Worm (Caenorhabditis elegans) whole organism, L4 larva: ENCODE data around the gene set-23.
A peak's percentile ranks its signal among the peaks of the same experiment; 100 is the strongest.

Experiments
- D1046.2 ChIP-seq: fragments of 200-800 bp; sonication (Bioruptor generic); IDR thresholded peaks from 2 replicates; pipeline ENCODE4 v1.3.6; 2022; ENCODE audit warnings: missing genetic modification characterization, missing compliant biosample characterization
- F26F4.8 ChIP-seq: fragments of 200-800 bp; sonication (Bioruptor generic); conservative IDR thresholded peaks from 2 replicates; pipeline ENCODE4 v1.3.6; 2022; ENCODE audit warnings: missing genetic modification characterization, missing compliant biosample characterization
- F44E2.7 ChIP-seq: fragments of 200-800 bp; sonication (Bioruptor generic); IDR thresholded peaks from 2 replicates; pipeline ENCODE4 v2.1.2; 2022; ENCODE audit warnings: missing genetic modification characterization, missing compliant biosample characterization
- R02D3.7 ChIP-seq: fragments of 150-350 bp; sonication (generic microtip); optimal IDR thresholded peaks from 3 replicates; lab custom pipeline; 2014; ENCODE audit warnings: missing biosample characterization, missing genetic modification characterization
- T20F7.1 ChIP-seq: fragments of 200-800 bp; sonication (Bioruptor generic); optimal IDR thresholded peaks from 2 replicates; lab custom pipeline; 2018; ENCODE audit warnings: mild to moderate bottlenecking, missing genetic modification characterization, missing compliant biosample characterization
- Y5F2A.4 ChIP-seq: fragments of 200-800 bp; sonication (Bioruptor generic); optimal IDR thresholded peaks from 2 replicates; lab custom pipeline; 2018; ENCODE audit warnings: mild to moderate bottlenecking, missing genetic modification characterization, missing compliant biosample characterization
- Y75B8A.6 ChIP-seq: fragments of 200-800 bp; sonication (Bioruptor generic); IDR thresholded peaks from 2 replicates; pipeline ENCODE4 v1.3.6; 2022; ENCODE audit warnings: missing genetic modification reagents, missing genetic modification characterization, missing compliant biosample characterization
- ZK546.5 ChIP-seq, 2 experiments: sonication (generic microtip); optimal IDR thresholded peaks; 2 replicates each; lab custom pipeline; 2017; ENCODE audit warnings: missing biosample characterization in 2 of 2, missing genetic modification characterization in 2 of 2
- aly-2 ChIP-seq: sonication (generic microtip); optimal IDR thresholded peaks from 2 replicates; lab custom pipeline; 2018; ENCODE audit warnings: missing biosample characterization, missing genetic modification characterization
- ceh-20 ChIP-seq: fragments of 200-800 bp; sonication (Bioruptor generic); IDR thresholded peaks from 2 replicates; pipeline ENCODE4 v1.3.6; 2022; ENCODE audit warnings: missing genetic modification reagents, missing genetic modification characterization, missing compliant biosample characterization
- ceh-28 ChIP-seq: fragments of 150-350 bp; optimal IDR thresholded peaks from 2 replicates; lab custom pipeline; 2014; ENCODE audit warnings: missing biosample characterization, missing genetic modification reagents, missing genetic modification characterization
- ceh-32 ChIP-seq: sonication (generic microtip); optimal IDR thresholded peaks from 2 replicates; lab custom pipeline; 2016; ENCODE audit warnings: mild to moderate bottlenecking, missing genetic modification characterization, missing compliant biosample characterization; ENCODE audit not compliant: poor library complexity
- ceh-62 ChIP-seq: sonication (generic microtip); optimal IDR thresholded peaks from 2 replicates; lab custom pipeline; 2017; ENCODE audit warnings: missing biosample characterization, missing genetic modification characterization
- ceh-82 ChIP-seq: sonication (generic microtip); optimal IDR thresholded peaks from 2 replicates; lab custom pipeline; 2017; ENCODE audit warnings: missing biosample characterization, missing genetic modification characterization
- daf-16 ChIP-seq, 3 experiments: sonication (generic microtip); optimal IDR thresholded peaks; 2 replicates each; lab custom pipeline; 2016 to 2017; ENCODE audit warnings: missing genetic modification characterization in 3 of 3, missing genetic modification reagents in 3 of 3, mild to moderate bottlenecking in 2 of 3, missing compliant biosample characterization in 2 of 3, missing biosample characterization in 1 of 3, moderate library complexity in 1 of 3
- daf-8 ChIP-seq: fragments of 200-800 bp; sonication (Bioruptor generic); IDR thresholded peaks from 2 replicates; pipeline ENCODE4 v1.3.6; 2022; ENCODE audit warnings: missing genetic modification characterization, missing compliant biosample characterization
- dpl-1 ChIP-seq: fragments of 150-350 bp; optimal IDR thresholded peaks from 2 replicates; lab custom pipeline; 2014; ENCODE audit warnings: missing biosample characterization, missing genetic modification reagents, missing genetic modification characterization
- duxl-1 ChIP-seq: sonication (generic microtip); optimal IDR thresholded peaks from 2 replicates; lab custom pipeline; 2016; ENCODE audit warnings: mild to moderate bottlenecking, missing genetic modification characterization, moderate library complexity, missing compliant biosample characterization; ENCODE audit not compliant: poor library complexity
- dve-1 ChIP-seq: sonication (generic microtip); optimal IDR thresholded peaks from 2 replicates; lab custom pipeline; 2017; ENCODE audit warnings: antibody characterized with exemption, mild to moderate bottlenecking, missing genetic modification characterization, missing compliant biosample characterization; ENCODE audit not compliant: insufficient read depth
- egl-27 ChIP-seq: sonication (generic microtip); optimal IDR thresholded peaks from 3 replicates; lab custom pipeline; 2017; ENCODE audit warnings: missing biosample characterization, missing genetic modification reagents, missing genetic modification characterization
- hif-1 ChIP-seq, 2 experiments: sonication (generic microtip); optimal IDR thresholded peaks; 2 replicates each; lab custom pipeline; 2016 to 2017; ENCODE audit warnings: missing compliant biosample characterization in 2 of 2, missing genetic modification characterization in 2 of 2, missing genetic modification reagents in 2 of 2, missing genotype in 2 of 2, mild to moderate bottlenecking in 1 of 2
- hlh-11 ChIP-seq: fragments of 200-800 bp; sonication (Bioruptor generic); optimal IDR thresholded peaks from 2 replicates; lab custom pipeline; 2018; ENCODE audit warnings: mild to moderate bottlenecking, missing genetic modification characterization, missing compliant biosample characterization
- lin-13 ChIP-seq: fragments of 150-350 bp; optimal IDR thresholded peaks from 2 replicates; lab custom pipeline; 2014; ENCODE audit warnings: missing biosample characterization, missing genetic modification reagents, missing genetic modification characterization
- madf-5 ChIP-seq, 2 experiments: fragments of 200-800 bp; sonication (Bioruptor generic); IDR thresholded peaks; 2 replicates each; pipeline ENCODE4 v1.3.6; 2022; ENCODE audit warnings: missing compliant biosample characterization in 2 of 2, missing genetic modification characterization in 2 of 2
- mep-1 ChIP-seq: fragments of 150-350 bp; sonication (generic microtip); optimal IDR thresholded peaks from 3 replicates; lab custom pipeline; 2014; ENCODE audit warnings: missing biosample characterization, missing genetic modification characterization
- nhr-102 ChIP-seq: sonication (generic microtip); optimal IDR thresholded peaks from 2 replicates; lab custom pipeline; 2016; ENCODE audit warnings: mild to moderate bottlenecking, missing genetic modification characterization, moderate library complexity, missing compliant biosample characterization
- nhr-11 ChIP-seq: fragments of 150-350 bp; optimal IDR thresholded peaks from 2 replicates; lab custom pipeline; 2014; ENCODE audit warnings: missing biosample characterization, missing genetic modification characterization
- nhr-25 ChIP-seq: sonication (generic microtip); optimal IDR thresholded peaks from 2 replicates; lab custom pipeline; 2017; ENCODE audit warnings: missing genetic modification characterization, mild to moderate bottlenecking, missing compliant biosample characterization, antibody characterized with exemption, moderate library complexity, borderline replicate concordance; ENCODE audit not compliant: insufficient read depth
- nhr-28 ChIP-seq: fragments of 150-350 bp; optimal IDR thresholded peaks from 2 replicates; lab custom pipeline; 2014; ENCODE audit warnings: missing biosample characterization, missing genetic modification characterization
- nhr-42 ChIP-seq: fragments of 200-800 bp; sonication (Bioruptor generic); IDR thresholded peaks from 2 replicates; pipeline ENCODE4 v1.3.6; 2022; ENCODE audit warnings: missing genetic modification characterization, missing compliant biosample characterization
- nhr-77 ChIP-seq: fragments of 150-350 bp; optimal IDR thresholded peaks from 2 replicates; lab custom pipeline; 2014; ENCODE audit warnings: missing biosample characterization, missing genetic modification characterization
- pqm-1 ChIP-seq: sonication (generic microtip); optimal IDR thresholded peaks from 2 replicates; lab custom pipeline; 2017; ENCODE audit warnings: missing biosample characterization, missing genetic modification characterization
- skn-1 ChIP-seq: fragments of 150-350 bp; optimal IDR thresholded peaks from 2 replicates; lab custom pipeline; 2014; ENCODE audit warnings: missing biosample characterization, missing genetic modification characterization
- spr-3 ChIP-seq: fragments of 200-800 bp; sonication (Bioruptor generic); optimal IDR thresholded peaks from 2 replicates; lab custom pipeline; 2018; ENCODE audit warnings: mild to moderate bottlenecking, missing genetic modification characterization, missing compliant biosample characterization
- tra-1 ChIP-seq: fragments of 200-800 bp; sonication (Bioruptor generic); IDR thresholded peaks from 2 replicates; pipeline ENCODE4 v1.3.6; 2022; ENCODE audit warnings: missing genetic modification reagents, missing genetic modification characterization, missing compliant biosample characterization
- unc-62 ChIP-seq, 3 experiments: fragments of 150-350 bp in 1 of 3; sonication (generic microtip); optimal IDR thresholded peaks in 2 of 3; peaks in 1 of 3; 1 replicate in 1 of 3; 2 replicates in 2 of 3; lab custom pipeline; 2014 to 2017; ENCODE audit warnings: missing biosample characterization in 3 of 3, missing genetic modification characterization in 3 of 3, missing genetic modification reagents in 3 of 3, missing genotype in 1 of 3
- zag-1 ChIP-seq: fragments of 150-350 bp; optimal IDR thresholded peaks from 2 replicates; lab custom pipeline; 2014; ENCODE audit warnings: missing biosample characterization, missing genetic modification characterization
- zfp-3 ChIP-seq: fragments of 200-800 bp; sonication (Bioruptor generic); conservative IDR thresholded peaks from 2 replicates; pipeline ENCODE4 v1.3.6; 2022; ENCODE audit warnings: missing genetic modification reagents, missing genetic modification characterization, missing compliant biosample characterization

Gene set-23

ce11 chrIV:1623712-1624111 lies 22.3 kb downstream of the set-23 start, which contains the start of gene nhr-87 (continued):
- TF ChIP-seq madf-5 (GFP tag; IDR thresholded peaks at IDR 0.05; lab: Robert Waterston, UW) (no peak), ceh-28 (tag; lab: Kevin White, UChicago) (no peak), duxl-1 (tag; lab: Kevin White, UChicago) (no peak), aly-2 (no peak), F26F4.8 (GFP tag; lab: Robert Waterston, UW) (no peak), daf-16 (GFP tag; optimal IDR thresholded peaks at IDR 0.05; lab: Kevin White, UChicago) (no peak), daf-16 (tag; optimal IDR thresholded peaks at IDR 0.05; lab: Kevin White, UChicago) (no peak), T20F7.1 (GFP tag; lab: Kevin White, UChicago) (no peak), nhr-11 (tag; lab: Kevin White, UChicago) (no peak), ZK546.5 (tag; optimal IDR thresholded peaks at IDR 0.05; lab: Kevin White, UChicago) (no peak), ceh-32 (tag; lab: Kevin White, UChicago) (no peak), F44E2.7 (no peak), Y75B8A.6 (GFP tag; lab: Robert Waterston, UW) (no peak), ceh-82 (no peak), ceh-62 (no peak), nhr-102 (tag; lab: Kevin White, UChicago) (no peak), dve-1 (tag; lab: Kevin White, UChicago) (peak; percentile 38), zfp-3 (GFP tag; lab: Robert Waterston, UW) (no peak), hlh-11 (tag; lab: Kevin White, UChicago) (peak; percentile 39), dpl-1 (no peak)

ce11 chrIV:1624447-1624846 lies 23.0 kb downstream of the set-23 start:
- TF ChIP-seq nhr-28 (tag; lab: Kevin White, UChicago) (peak; percentile 100), R02D3.7 (tag; lab: Kevin White, UChicago) (no peak), nhr-42 (GFP tag; lab: Robert Waterston, UW) (no peak), Y5F2A.4 (no peak), lin-13 (peak; percentile 76), mep-1 (tag; lab: Kevin White, UChicago) (peak; percentile 10), spr-3 (no peak), daf-8 (GFP tag; lab: Robert Waterston, UW) (no peak), egl-27 (no peak), zag-1 (tag; lab: Kevin White, UChicago) (no peak), hif-1 (tag; optimal IDR thresholded peaks at IDR 0.05; lab: Kevin White, UChicago) (no peak), ceh-20 (GFP tag; lab: Robert Waterston, UW) (no peak), ceh-28 (tag; lab: Kevin White, UChicago) (no peak), nhr-77 (tag; lab: Kevin White, UChicago) (peak; percentile 55)

DNA sequence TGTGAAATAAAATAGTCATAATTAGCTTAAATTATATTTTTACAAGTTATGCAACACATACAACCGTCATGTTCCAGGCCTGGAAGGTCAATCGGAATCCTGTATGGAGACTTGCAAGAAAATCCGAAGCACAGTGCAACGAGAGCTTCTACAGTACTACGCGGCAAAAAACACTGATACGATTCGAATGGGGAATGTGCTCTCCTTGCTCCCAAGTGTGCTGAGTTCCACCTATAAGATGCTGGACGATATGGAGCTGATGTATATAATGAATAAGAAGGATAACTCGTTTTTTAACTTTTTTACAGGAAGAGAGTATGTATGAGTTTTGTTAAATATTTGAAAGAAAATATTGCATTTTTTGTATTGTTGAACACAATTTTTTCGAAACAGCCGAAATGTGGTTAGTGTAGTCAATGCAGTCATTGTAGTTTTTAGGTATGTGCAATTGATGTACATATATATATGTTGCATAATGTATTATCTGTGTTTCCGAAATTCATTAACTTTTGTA lies 24.9 kb downstream of the set-23 start, which contains the start of gene nhr-146:
Gene nhr-146, plus strand, starts transcription at position 464 of the 514 bp plus-strand sequence.
- no peak for TF ChIP-seq skn-1 (tag; lab: Kevin White, UChicago)
- TF ChIP-seq unc-62 (GFP tag; optimal IDR thresholded peaks at IDR 0.05 in 1 of 2; lab: Kevin White, UChicago), result peak in 1 of 2 experiments; percentile 91
- TF ChIP-seq unc-62 (tag; optimal IDR thresholded peaks at IDR 0.05; lab: Kevin White, UChicago), result no peak

DNA sequence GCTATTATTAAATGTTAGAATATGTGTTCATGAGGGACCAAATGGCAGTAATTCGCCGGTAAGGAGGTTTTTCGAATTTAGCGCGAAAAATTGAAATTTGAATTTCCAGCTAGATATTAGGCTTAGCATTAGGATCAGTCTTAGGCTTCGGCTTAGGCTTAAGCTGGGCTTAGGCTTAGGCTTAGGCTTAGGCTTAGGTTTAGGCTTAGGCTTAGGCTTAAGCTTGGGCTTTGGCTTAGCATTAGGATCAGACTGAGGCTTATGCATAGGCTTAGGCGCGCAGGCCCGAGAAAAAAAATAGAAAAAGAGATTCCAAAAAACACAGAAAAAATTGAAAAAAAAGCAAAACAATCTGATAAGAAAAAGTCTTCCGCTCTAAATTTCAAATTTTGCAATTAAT lies 26.8 kb downstream of the set-23 start:
- TF ChIP-seq nhr-25 (tag; lab: Kevin White, UChicago) (no peak), tra-1 (GFP tag; lab: Robert Waterston, UW) (no peak), pqm-1 (tag; lab: Kevin White, UChicago) (no peak), ceh-20 (GFP tag; lab: Robert Waterston, UW) (no peak), D1046.2 (GFP tag; lab: Robert Waterston, UW) (no peak)
